Worm (Caenorhabditis elegans): ENCODE results near the gene F58E6.13.

ce11 chrV:9784215-9784614 lies 39.2 kb downstream of the F58E6.13 start:
- TF ChIP-seq him-1 (tag; optimal IDR thresholded peaks at IDR 0.05): no peak
- TF ChIP-seq W03F9.2 (tag; optimal IDR thresholded peaks at IDR 0.05): no peak
